Worm (Caenorhabditis elegans): ENCODE data around the gene Y39E4B.10.

DNA sequence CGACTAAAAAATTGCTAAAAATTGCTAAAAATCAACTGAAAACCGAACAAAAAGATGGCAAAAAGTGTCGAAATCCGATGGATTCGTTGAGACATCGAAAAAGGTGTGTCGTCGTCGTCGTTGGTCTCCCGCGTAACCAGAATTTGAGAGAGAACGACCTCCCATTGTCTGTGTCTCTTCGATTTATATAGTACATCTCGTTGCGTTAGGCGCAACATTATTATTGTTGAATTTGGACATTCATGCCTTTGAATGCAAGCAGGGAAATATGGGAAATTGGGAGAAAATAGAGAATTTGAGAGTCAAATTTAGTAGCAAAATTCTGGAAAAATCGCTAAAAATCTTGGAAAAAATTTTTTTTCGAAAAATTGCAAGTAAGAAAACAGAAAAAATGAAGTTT is 48.7 kb downstream of the Y39E4B.10 start:
- TF ChIP-seq W03F9.2 (tag; optimal IDR thresholded peaks at IDR 0.05) (no peak), him-1 (tag; optimal IDR thresholded peaks at IDR 0.05) (no peak)

Data from whole organism, L4/young adult.